Fruit fly (Drosophila melanogaster): ENCODE measurements around the gene how.

dm6 chr3R:22042982-22043381, 991 bp downstream of the how start:
- TF ChIP-seq CG8478 (optimal IDR thresholded peaks at IDR 0.05) (no peak), CTCF (optimal IDR thresholded peaks at IDR 0.05) (no peak)

All from S2 (cell line).